Worm (Caenorhabditis elegans) whole organism, young adult: ENCODE measurements around the gene npr-3.

Experiments used
- B0035.1 ChIP-seq: sonication (generic microtip); optimal IDR thresholded peaks from 2 replicates; lab custom pipeline; 2016; ENCODE audit warnings: missing genetic modification characterization, mild to moderate bottlenecking, missing compliant biosample characterization, missing genotype, missing genetic modification reagents
- B0336.3 ChIP-seq: fragments of 200-800 bp; sonication (Bioruptor generic); IDR thresholded peaks from 2 replicates; pipeline ENCODE4 v1.3.6; 2022; ENCODE audit warnings: missing genetic modification characterization, missing compliant biosample characterization
- F23B12.7 ChIP-seq: sonication (generic microtip); optimal IDR thresholded peaks from 2 replicates; lab custom pipeline; 2017; ENCODE audit warnings: missing genetic modification characterization, mild to moderate bottlenecking, missing compliant biosample characterization, antibody characterized with exemption, moderate library complexity; ENCODE audit not compliant: insufficient read depth
- F33H1.4 ChIP-seq: fragments of 200-800 bp; sonication (Bioruptor generic); IDR thresholded peaks from 2 replicates; pipeline ENCODE4 v1.3.6; 2022; ENCODE audit warnings: missing genetic modification reagents, missing genetic modification characterization, missing compliant biosample characterization
- F39B2.1 ChIP-seq: fragments of 200-800 bp; sonication (Bioruptor generic); IDR thresholded peaks from 2 replicates; pipeline ENCODE4 v1.3.6; 2022; ENCODE audit warnings: missing genetic modification reagents, missing genetic modification characterization, missing compliant biosample characterization
- F49E8.2 ChIP-seq: sonication (generic microtip); optimal IDR thresholded peaks from 3 replicates; lab custom pipeline; 2017; ENCODE audit warnings: missing genetic modification characterization, mild to moderate bottlenecking, missing compliant biosample characterization, antibody characterized with exemption, moderate library complexity; ENCODE audit not compliant: insufficient read depth
- K11D2.4 ChIP-seq: fragments of 200-800 bp; sonication (Bioruptor generic); IDR thresholded peaks from 2 replicates; pipeline ENCODE4 v1.3.6; 2022; ENCODE audit warnings: missing genetic modification reagents, missing genetic modification characterization, missing compliant biosample characterization
- Y53F4B.3 ChIP-seq: fragments of 200-800 bp; sonication (Bioruptor generic); IDR thresholded peaks from 2 replicates; pipeline ENCODE4 v1.3.6; 2022; ENCODE audit warnings: missing genetic modification reagents, missing genetic modification characterization, missing compliant biosample characterization
- Y53G8AR.9 ChIP-seq: fragments of 200-800 bp; sonication (Bioruptor generic); conservative IDR thresholded peaks from 2 replicates; pipeline ENCODE4 v1.3.6; 2022; ENCODE audit warnings: missing genetic modification reagents, missing genetic modification characterization, missing compliant biosample characterization
- Y56A3A.18 ChIP-seq: fragments of 200-800 bp; sonication (Bioruptor generic); IDR thresholded peaks from 2 replicates; pipeline ENCODE4 v1.3.6; 2022; ENCODE audit warnings: missing genetic modification reagents, missing genetic modification characterization, missing compliant biosample characterization
- Y79H2A.3 ChIP-seq: fragments of 200-800 bp; sonication (Bioruptor generic); conservative IDR thresholded peaks from 2 replicates; pipeline ENCODE4 v1.3.6; 2022; ENCODE audit warnings: missing genetic modification reagents, missing genetic modification characterization, missing compliant biosample characterization
- ZK185.1 ChIP-seq: sonication (generic microtip); optimal IDR thresholded peaks from 2 replicates; lab custom pipeline; 2016; ENCODE audit warnings: mild to moderate bottlenecking, missing genetic modification characterization, missing compliant biosample characterization; ENCODE audit not compliant: poor library complexity, severe bottlenecking
- akir-1 ChIP-seq: fragments of 200-800 bp; sonication (Bioruptor generic); optimal IDR thresholded peaks from 2 replicates; lab custom pipeline; 2018; ENCODE audit warnings: mild to moderate bottlenecking, missing genetic modification characterization, moderate library complexity, missing compliant biosample characterization
- aptf-3 ChIP-seq: fragments of 200-800 bp; sonication (Bioruptor generic); IDR thresholded peaks from 2 replicates; pipeline ENCODE4 v1.3.6; 2022; ENCODE audit warnings: missing genetic modification characterization, missing compliant biosample characterization
- attf-3 ChIP-seq: fragments of 200-800 bp; sonication (Bioruptor generic); conservative IDR thresholded peaks from 2 replicates; pipeline ENCODE4 v1.3.6; 2022; ENCODE audit warnings: missing genetic modification reagents, missing genetic modification characterization, missing compliant biosample characterization
- attf-6 ChIP-seq: fragments of 200-800 bp; sonication (Bioruptor generic); IDR thresholded peaks from 2 replicates; pipeline ENCODE4 v1.3.6; 2022; ENCODE audit warnings: missing genetic modification reagents, missing genetic modification characterization, missing compliant biosample characterization
- cebp-2 ChIP-seq: fragments of 200-800 bp; sonication (Bioruptor generic); IDR thresholded peaks from 2 replicates; pipeline ENCODE4 v1.3.6; 2022; ENCODE audit warnings: missing genetic modification characterization, missing compliant biosample characterization
- ceh-27 ChIP-seq: fragments of 200-800 bp; sonication (Bioruptor generic); optimal IDR thresholded peaks from 2 replicates; lab custom pipeline; 2018; ENCODE audit warnings: mild to moderate bottlenecking, missing genetic modification characterization, moderate library complexity, missing compliant biosample characterization
- ceh-40 ChIP-seq: fragments of 200-800 bp; sonication (Bioruptor generic); IDR thresholded peaks from 2 replicates; pipeline ENCODE4 v1.3.6; 2022; ENCODE audit warnings: missing genetic modification characterization, missing compliant biosample characterization
- ceh-58 ChIP-seq: fragments of 200-800 bp; sonication (Bioruptor generic); IDR thresholded peaks from 2 replicates; pipeline ENCODE4 v1.3.6; 2022; ENCODE audit warnings: missing genetic modification characterization, missing compliant biosample characterization
- ceh-79 ChIP-seq: sonication (generic microtip); optimal IDR thresholded peaks from 2 replicates; lab custom pipeline; 2017; ENCODE audit warnings: mild to moderate bottlenecking, missing genetic modification characterization, missing compliant biosample characterization
- die-1 ChIP-seq: sonication (generic microtip); optimal IDR thresholded peaks from 2 replicates; lab custom pipeline; 2016; ENCODE audit warnings: missing genotype, mild to moderate bottlenecking, missing genetic modification characterization, missing compliant biosample characterization
- dpl-1 ChIP-seq: fragments of 150-350 bp; optimal IDR thresholded peaks from 2 replicates; lab custom pipeline; 2014; ENCODE audit warnings: missing biosample characterization, missing genetic modification reagents, missing genetic modification characterization
- efl-1 ChIP-seq: fragments of 150-350 bp; optimal IDR thresholded peaks from 2 replicates; lab custom pipeline; 2014; ENCODE audit warnings: missing biosample characterization, missing genetic modification reagents, missing genetic modification characterization
- hmg-20 ChIP-seq: fragments of 200-800 bp; sonication (Bioruptor generic); IDR thresholded peaks from 2 replicates; pipeline ENCODE4 v1.3.6; 2022; ENCODE audit warnings: missing genetic modification reagents, missing genetic modification characterization, missing compliant biosample characterization
- hrde-1 ChIP-seq: sonication (generic microtip); optimal IDR thresholded peaks from 2 replicates; lab custom pipeline; 2016; ENCODE audit warnings: missing genetic modification characterization, mild to moderate bottlenecking, missing compliant biosample characterization, moderate library complexity, missing genotype, missing genetic modification reagents, borderline replicate concordance
- hsf-1 ChIP-seq: fragments of 200-800 bp; sonication (Bioruptor generic); IDR thresholded peaks from 2 replicates; pipeline ENCODE4 v1.3.6; 2022; ENCODE audit warnings: missing genetic modification reagents, missing genetic modification characterization, missing compliant biosample characterization
- let-607 ChIP-seq, 2 experiments: fragments of 200-800 bp in 1 of 2; sonication (Bioruptor generic) in 1 of 2; sonication (generic microtip) in 1 of 2; optimal IDR thresholded peaks; 2 replicates each; lab custom pipeline; 2016 to 2018; ENCODE audit warnings: mild to moderate bottlenecking in 2 of 2, missing compliant biosample characterization in 2 of 2, missing genetic modification characterization in 2 of 2, moderate library complexity in 2 of 2, missing genotype in 1 of 2
- lin-35 ChIP-seq, 3 experiments: fragments of 150-350 bp in 2 of 3; sonication (generic microtip) in 1 of 3; optimal IDR thresholded peaks; 2 replicates each; lab custom pipeline; 2014 to 2018; ENCODE audit warnings: missing biosample characterization in 3 of 3, missing genetic modification characterization in 3 of 3, missing genetic modification reagents in 3 of 3
- lsl-1 ChIP-seq: fragments of 200-800 bp; sonication (Bioruptor generic); optimal IDR thresholded peaks from 2 replicates; lab custom pipeline; 2018; ENCODE audit warnings: mild to moderate bottlenecking, missing genetic modification characterization, moderate library complexity, missing compliant biosample characterization
- madf-6 ChIP-seq: fragments of 200-800 bp; sonication (Bioruptor generic); IDR thresholded peaks from 2 replicates; pipeline ENCODE4 v1.3.6; 2022; ENCODE audit warnings: missing genetic modification reagents, missing genetic modification characterization, missing compliant biosample characterization
- mel-28 ChIP-seq: sonication (generic microtip); optimal IDR thresholded peaks from 2 replicates; lab custom pipeline; 2016; ENCODE audit warnings: borderline replicate concordance, mild to moderate bottlenecking, missing genetic modification characterization, missing compliant biosample characterization
- nhr-80 ChIP-seq: sonication (generic microtip); optimal IDR thresholded peaks from 2 replicates; lab custom pipeline; 2016; ENCODE audit warnings: missing genetic modification characterization, missing compliant biosample characterization
- repo-1 ChIP-seq: sonication (generic microtip); optimal IDR thresholded peaks from 2 replicates; lab custom pipeline; 2017; ENCODE audit warnings: mild to moderate bottlenecking, missing genetic modification characterization, missing compliant biosample characterization
- sdz-38 ChIP-seq: sonication (generic microtip); optimal IDR thresholded peaks from 2 replicates; lab custom pipeline; 2016; ENCODE audit warnings: missing genotype, missing genetic modification characterization, missing compliant biosample characterization
- snpc-3.4 ChIP-seq: sonication (generic microtip); optimal IDR thresholded peaks from 2 replicates; lab custom pipeline; 2017; ENCODE audit warnings: missing genetic modification characterization, mild to moderate bottlenecking, missing compliant biosample characterization, antibody characterized with exemption, moderate library complexity, missing genotype, missing genetic modification reagents
- unc-62 ChIP-seq: fragments of 150-350 bp; optimal IDR thresholded peaks from 2 replicates; lab custom pipeline; 2014; ENCODE audit warnings: missing biosample characterization, missing genetic modification reagents, missing genetic modification characterization
- xnd-1 ChIP-seq: sonication (generic microtip); optimal IDR thresholded peaks from 2 replicates; lab custom pipeline; 2016; ENCODE audit warnings: missing genotype, missing genetic modification reagents, missing genetic modification characterization, missing compliant biosample characterization
- zfh-2 ChIP-seq: fragments of 200-800 bp; sonication (Bioruptor generic); conservative IDR thresholded peaks from 2 replicates; pipeline ENCODE4 v1.3.6; 2022; ENCODE audit warnings: missing genetic modification reagents, missing genetic modification characterization, missing compliant biosample characterization
- ztf-25 ChIP-seq: fragments of 200-800 bp; sonication (Bioruptor generic); IDR thresholded peaks from 2 replicates; pipeline ENCODE4 v1.3.6; 2022; ENCODE audit warnings: missing genetic modification reagents, missing genetic modification characterization, missing compliant biosample characterization
- ztf-26 ChIP-seq: sonication (generic microtip); optimal IDR thresholded peaks from 2 replicates; lab custom pipeline; 2017; ENCODE audit warnings: missing genetic modification characterization, missing compliant biosample characterization

npr-3 gene

ce11 chrIV:11465125-11465524, 5.3 kb downstream of the npr-3 start, which contains the start of gene C10C6.3:
TSS of gene C10C6.3 (minus strand) at chrIV:11465225.
- TF ChIP-seq dpl-1 (GFP tag; lab: Kevin White, UChicago) (no peak), ztf-26 (tag; lab: Kevin White, UChicago) (no peak), mel-28 (tag; lab: Kevin White, UChicago) (no peak), lin-35 (GFP tag; optimal IDR thresholded peaks at IDR 0.05; lab: Kevin White, UChicago) (no peak), hmg-20 (no peak), ztf-25 (GFP tag; lab: Robert Waterston, UW) (no peak), ceh-79 (tag; lab: Kevin White, UChicago) (no peak), ceh-40 (no peak), Y79H2A.3 (GFP tag; lab: Robert Waterston, UW) (no peak), snpc-3.4 (tag; lab: Kevin White, UChicago) (no peak), B0336.3 (GFP tag; lab: Robert Waterston, UW) (no peak), cebp-2 (GFP tag; lab: Robert Waterston, UW) (no peak), aptf-3 (GFP tag; lab: Robert Waterston, UW) (no peak), ceh-27 (GFP tag; lab: Kevin White, UChicago) (no peak), attf-6 (no peak), ZK185.1 (no peak), Y56A3A.18 (GFP tag; lab: Robert Waterston, UW) (no peak), die-1 (tag; lab: Kevin White, UChicago) (no peak)

- TF ChIP-seq B0035.1 (tag; lab: Kevin White, UChicago), result no peak
Observed at ce11 chrIV:11467413-11467812, 7.6 kb downstream of the npr-3 start, which contains the start of gene C10C6.7. TSS of gene C10C6.7 (minus strand) at chrIV:11467513.

- TF ChIP-seq akir-1 (GFP tag; lab: Kevin White, UChicago) (no peak), F49E8.2 (no peak), F33H1.4 (peak; percentile 80), lsl-1 (GFP tag; lab: Kevin White, UChicago) (peak; percentile 86), xnd-1 (tag; lab: Kevin White, UChicago) (peak; percentile 71), madf-6 (GFP tag; lab: Robert Waterston, UW) (peak; percentile 71), attf-6 (no peak), ceh-58 (GFP tag; lab: Robert Waterston, UW) (no peak), ZK185.1 (no peak), nhr-80 (tag; lab: Kevin White, UChicago) (peak; percentile 29), repo-1 (tag; lab: Kevin White, UChicago) (no peak), zfh-2 (GFP tag; lab: Robert Waterston, UW) (no peak), B0035.1 (tag; lab: Kevin White, UChicago) (no peak), unc-62 (GFP tag; lab: Kevin White, UChicago) (no peak)
- TF ChIP-seq, all 124 proteins: peak for 5
Observed at ce11 chrIV:11469698-11470591, 10.2 kb downstream of the npr-3 start, which contains the start of the genes C10C6.13 and wht-2. TSS of gene C10C6.13 (minus strand) at chrIV:11469748. TSS of gene wht-2 (plus strand) at chrIV:11470436.

DNA sequence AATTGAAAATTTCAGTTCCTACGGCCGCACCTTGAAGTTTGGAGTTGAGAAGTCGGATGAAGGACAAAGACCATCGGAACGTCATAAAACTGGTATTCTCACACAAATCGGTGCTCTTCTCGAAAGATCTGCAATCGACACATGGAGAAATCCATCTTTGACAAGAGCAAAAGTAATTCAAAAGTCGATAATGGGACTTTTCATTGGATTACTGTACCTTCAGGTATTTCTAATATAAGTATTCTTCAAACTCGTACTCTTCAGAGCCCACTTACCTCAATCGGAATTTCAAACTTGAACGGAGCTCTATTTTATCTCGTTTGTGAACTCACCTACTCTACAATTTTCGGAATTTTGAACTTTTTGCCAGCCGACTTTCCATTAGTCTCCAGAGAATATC, 12.2 kb downstream of the npr-3 start:
- TF ChIP-seq efl-1 (GFP tag; lab: Kevin White, UChicago) (no peak), xnd-1 (tag; lab: Kevin White, UChicago) (no peak), Y53G8AR.9 (GFP tag; lab: Robert Waterston, UW) (no peak), nhr-80 (tag; lab: Kevin White, UChicago) (no peak), F39B2.1 (GFP tag; lab: Robert Waterston, UW) (no peak), Y53F4B.3 (GFP tag; lab: Robert Waterston, UW) (no peak), attf-6 (no peak), hrde-1 (tag; lab: Kevin White, UChicago) (no peak), K11D2.4 (no peak), F23B12.7 (tag; lab: Kevin White, UChicago) (no peak), sdz-38 (tag; lab: Kevin White, UChicago) (no peak), hsf-1 (GFP tag; lab: Robert Waterston, UW) (no peak), lsl-1 (GFP tag; lab: Kevin White, UChicago) (no peak), cebp-2 (GFP tag; lab: Robert Waterston, UW) (no peak), let-607 (tag; optimal IDR thresholded peaks at IDR 0.05; lab: Kevin White, UChicago) (no peak), attf-3 (GFP tag; lab: Robert Waterston, UW) (no peak)
